Fruit fly (Drosophila melanogaster) whole organism: ENCODE results near the gene tap.

ENCODE experiments used
- CG8478 ChIP-seq: fragments of >200 bp; optimal IDR thresholded peaks from 2 replicates; lab custom pipeline; 2018; ENCODE audit warnings: inconsistent platforms
- Dll ChIP-seq: fragments of >200 bp; optimal IDR thresholded peaks from 2 replicates; lab custom pipeline; 2017
- EcR ChIP-seq, 2 experiments: fragments of >200 bp; optimal IDR thresholded peaks; 2 replicates each; lab custom pipeline; 2017; ENCODE audit warnings: missing biosample characterization in 2 of 2, missing genetic modification characterization in 2 of 2, missing genetic modification reagents in 2 of 2
- pan ChIP-seq: fragments of >200 bp; optimal IDR thresholded peaks from 2 replicates; lab custom pipeline; 2017
- psq ChIP-seq: fragments of >200 bp; optimal IDR thresholded peaks from 2 replicates; lab custom pipeline; 2017
- usp ChIP-seq: fragments of >200 bp; optimal IDR thresholded peaks from 2 replicates; lab custom pipeline; 2017; ENCODE audit warnings: missing biosample characterization, missing genetic modification characterization, mixed read lengths

The tap gene

DNA sequence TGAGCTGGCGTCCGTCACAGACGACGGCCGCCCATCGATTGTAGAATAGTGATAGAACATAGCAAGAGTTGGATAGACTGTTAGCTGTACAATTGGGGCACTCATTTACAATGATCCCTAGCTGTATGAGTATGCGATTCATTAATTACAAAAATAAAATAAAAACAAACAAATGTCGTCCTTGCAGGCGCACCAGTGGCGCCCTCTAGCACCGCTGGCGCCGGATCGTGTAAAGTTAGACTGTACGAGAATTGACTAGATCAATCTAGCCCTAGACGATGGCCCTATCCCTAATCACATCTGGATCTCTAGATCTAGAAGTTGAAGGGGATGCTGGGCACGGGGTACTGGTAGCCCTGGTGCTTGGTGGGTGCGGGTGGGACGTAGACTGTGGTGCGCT, 24.2 kb downstream of the tap start:
- TF ChIP-seq psq (no peak), CG8478 (lab: Kevin White, UChicago) (no peak), usp (no peak), Dll (lab: Kevin White, UChicago) (no peak), EcR (GFP tag; optimal IDR thresholded peaks at IDR 0.05; lab: Kevin White, UChicago) (no peak), pan (lab: Kevin White, UChicago) (no peak)

DNA sequence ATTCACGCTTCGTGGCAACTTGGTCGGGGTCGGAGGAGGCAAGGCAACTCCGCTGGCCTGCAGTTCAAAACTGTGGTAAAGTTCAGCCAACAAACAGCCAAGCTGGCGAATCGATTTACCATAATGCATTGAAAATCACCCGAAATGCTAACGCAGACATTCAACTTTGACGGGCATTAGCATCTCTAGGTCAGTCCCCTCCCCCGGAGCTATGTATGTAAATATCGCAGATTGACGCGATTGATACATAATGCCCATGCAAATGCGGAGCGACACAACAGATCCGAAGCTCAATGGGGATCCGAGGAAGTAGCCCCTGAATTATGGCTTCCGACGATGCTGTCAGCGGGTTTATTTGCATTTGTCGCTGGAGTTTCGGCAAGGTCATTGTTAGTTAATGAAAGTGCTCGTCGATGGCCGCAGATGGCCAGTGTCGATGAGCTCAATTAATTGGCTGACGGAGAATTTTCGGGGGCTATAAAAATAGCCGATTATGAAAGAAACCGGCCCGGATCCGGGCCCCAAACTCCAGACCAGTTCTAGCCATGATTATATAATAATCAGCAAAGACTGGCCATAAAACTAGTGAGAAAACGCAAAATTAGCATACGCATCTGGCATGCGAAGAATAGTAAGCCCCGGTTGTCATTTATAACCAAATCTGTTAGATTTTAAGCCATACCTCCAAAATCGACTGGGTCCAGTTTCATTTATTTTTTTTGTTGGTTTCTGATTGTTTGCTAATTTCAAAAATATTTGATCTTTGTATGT, 27.3 kb downstream of the tap start:
- no peak for TF ChIP-seq psq
- no peak for TF ChIP-seq pan (lab: Kevin White, UChicago)
- TF ChIP-seq Dll (lab: Kevin White, UChicago) = no peak
- no peak for TF ChIP-seq EcR (GFP tag; optimal IDR thresholded peaks at IDR 0.05; lab: Kevin White, UChicago)
- TF ChIP-seq usp = no peak
- TF ChIP-seq CG8478 (lab: Kevin White, UChicago) = no peak

DNA sequence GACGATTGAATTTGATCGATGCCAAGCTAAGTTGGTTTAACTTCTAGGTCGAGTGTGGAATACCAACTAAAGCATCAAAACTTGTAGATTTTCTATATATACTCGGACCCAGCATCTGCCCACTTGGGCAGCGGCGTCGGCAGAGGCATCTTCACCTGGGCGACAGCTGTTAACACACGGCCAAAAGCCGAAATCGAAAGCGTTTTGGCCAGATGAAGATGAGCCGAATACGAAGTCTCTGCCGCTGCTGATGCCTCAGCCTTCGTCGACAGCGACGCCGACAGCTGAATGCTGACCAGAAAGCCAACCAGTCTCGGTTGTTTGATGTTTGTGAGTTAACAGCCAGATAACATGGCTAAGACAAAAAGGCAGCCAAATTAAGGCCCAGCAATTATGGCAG, 29.4 kb downstream of the tap start, which contains the start of gene CG13731:
TSS of gene CG13731 (minus strand) at position 62 of the 400 bp plus-strand sequence.
- TF ChIP-seq psq (no peak), pan (lab: Kevin White, UChicago) (no peak), Dll (lab: Kevin White, UChicago) (no peak), usp (no peak), CG8478 (lab: Kevin White, UChicago) (no peak), EcR (GFP tag; optimal IDR thresholded peaks at IDR 0.05; lab: Kevin White, UChicago) (no peak)

- TF ChIP-seq EcR (GFP tag; optimal IDR thresholded peaks at IDR 0.05; lab: Kevin White, UChicago) (no peak), Dll (lab: Kevin White, UChicago) (no peak), usp (no peak), CG8478 (lab: Kevin White, UChicago) (no peak), psq (no peak), pan (lab: Kevin White, UChicago) (no peak)
Observed at dm6 chr3L:17391132-17391531, 31.6 kb downstream of the tap start.

dm6 chr3L:17392412-17392811, 32.9 kb downstream of the tap start:
- no peak for TF ChIP-seq pan (lab: Kevin White, UChicago)
- TF ChIP-seq usp = no peak
- no peak for TF ChIP-seq Dll (lab: Kevin White, UChicago)
- TF ChIP-seq psq = no peak
- no peak for TF ChIP-seq CG8478 (lab: Kevin White, UChicago)
- TF ChIP-seq EcR (GFP tag; optimal IDR thresholded peaks at IDR 0.05; lab: Kevin White, UChicago) = no peak

dm6 chr3L:17393098-17393497, 33.6 kb downstream of the tap start:
- no peak for TF ChIP-seq CG8478 (lab: Kevin White, UChicago)
- TF ChIP-seq pan (lab: Kevin White, UChicago) = no peak
- TF ChIP-seq Dll (lab: Kevin White, UChicago) = no peak
- TF ChIP-seq usp = no peak
- no peak for TF ChIP-seq EcR (GFP tag; optimal IDR thresholded peaks at IDR 0.05; lab: Kevin White, UChicago)
- TF ChIP-seq psq = no peak

DNA sequence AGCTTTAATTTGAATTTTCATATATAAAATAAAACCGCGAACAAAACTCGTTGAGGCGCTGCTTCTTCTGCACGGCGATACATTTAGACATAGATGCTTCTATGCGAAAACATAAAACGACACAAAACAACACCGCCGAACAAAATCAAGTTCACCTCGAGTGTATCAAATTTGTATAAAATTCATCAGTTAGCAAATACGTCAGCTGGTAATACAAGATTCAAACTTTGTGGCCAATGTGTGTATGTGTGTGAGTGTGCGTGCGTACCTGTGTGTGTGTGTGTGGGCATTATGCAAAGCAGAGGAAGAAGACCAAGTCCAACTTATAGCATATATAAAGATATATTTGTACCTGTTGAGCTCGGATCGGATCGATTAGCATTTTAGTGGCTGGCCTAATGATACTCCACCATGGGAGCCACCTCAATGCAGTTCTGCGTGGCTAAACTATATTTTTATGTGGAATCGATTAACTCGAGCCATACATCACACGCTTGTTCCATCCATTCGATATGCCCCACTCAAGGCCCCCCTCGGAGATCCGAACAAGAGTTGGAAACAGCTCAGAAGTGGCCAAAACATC, 35.0 kb downstream of the tap start:
- TF ChIP-seq usp (no peak), psq (no peak), EcR (GFP tag; optimal IDR thresholded peaks at IDR 0.05; lab: Kevin White, UChicago) (no peak), Dll (lab: Kevin White, UChicago) (no peak), CG8478 (lab: Kevin White, UChicago) (no peak), pan (lab: Kevin White, UChicago) (no peak)

DNA sequence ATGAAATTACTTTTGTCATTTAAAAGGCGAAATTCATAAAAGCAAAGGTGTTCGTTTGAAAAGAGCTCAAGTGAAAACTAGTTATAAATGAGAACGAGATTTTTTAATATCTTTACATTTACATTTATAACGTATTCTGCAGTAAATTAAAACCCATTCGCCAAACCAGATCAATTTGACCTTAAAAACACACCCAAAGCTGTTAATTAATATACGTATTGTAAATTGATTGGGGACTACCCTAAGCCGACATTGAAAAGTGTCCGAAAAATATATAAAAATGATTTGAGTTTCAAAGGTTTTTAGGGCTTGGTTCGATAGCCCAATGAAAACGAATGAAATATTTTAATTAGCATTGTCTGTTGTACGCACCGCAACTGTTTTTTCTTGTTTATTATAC, 39.5 kb downstream of the tap start:
- TF ChIP-seq psq = no peak
- no peak for TF ChIP-seq pan (lab: Kevin White, UChicago)
- no peak for TF ChIP-seq EcR (GFP tag; optimal IDR thresholded peaks at IDR 0.05; lab: Kevin White, UChicago)

dm6 chr3L:17400911-17401310, 41.4 kb downstream of the tap start:
- TF ChIP-seq Dll (lab: Kevin White, UChicago) (no peak), pan (lab: Kevin White, UChicago) (no peak)

DNA sequence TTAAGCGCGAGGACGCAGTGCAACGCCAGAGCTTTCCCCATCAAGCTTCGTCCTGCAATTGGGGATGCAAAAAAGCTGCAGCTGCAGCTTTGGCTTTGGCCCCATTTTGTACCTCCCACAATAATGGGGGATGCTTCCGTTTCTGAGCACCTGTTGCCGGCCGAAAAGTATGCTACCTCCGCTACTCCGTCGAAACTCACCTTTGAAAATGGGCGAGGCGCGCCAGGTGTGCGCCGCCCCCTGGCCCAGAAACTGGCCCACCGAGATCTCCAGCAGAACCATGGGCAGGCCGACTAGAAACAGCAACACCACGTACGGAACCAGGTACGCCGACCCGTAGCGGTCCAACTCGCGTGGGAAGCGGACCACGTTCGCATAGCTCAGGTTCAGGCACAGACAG, 41.9 kb downstream of the tap start:
- no peak for TF ChIP-seq Dll (lab: Kevin White, UChicago)
- no peak for TF ChIP-seq psq
- TF ChIP-seq pan (lab: Kevin White, UChicago) = no peak
- TF ChIP-seq CG8478 (lab: Kevin White, UChicago) = no peak
- no peak for TF ChIP-seq usp
- TF ChIP-seq EcR (GFP tag; optimal IDR thresholded peaks at IDR 0.05; lab: Kevin White, UChicago) = no peak

DNA sequence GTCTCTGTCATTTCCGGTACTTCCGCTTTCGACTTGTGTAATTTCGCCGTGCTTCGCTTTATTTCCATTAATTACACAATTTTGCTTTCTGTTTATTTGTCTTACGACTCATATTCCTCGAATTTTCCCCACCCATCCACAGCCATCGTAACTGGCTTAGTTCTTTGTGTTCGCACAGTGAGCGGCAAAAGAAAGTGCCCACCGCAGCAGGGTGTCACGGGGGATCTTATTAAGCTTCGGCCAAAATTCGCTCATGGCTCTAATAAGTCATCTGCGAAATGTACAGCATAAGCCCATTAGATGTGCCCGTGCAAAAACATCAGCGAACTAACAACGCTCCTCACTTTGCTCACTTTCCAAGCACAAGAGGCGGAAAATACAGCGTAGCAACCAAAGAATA, 42.9 kb downstream of the tap start:
- TF ChIP-seq EcR (GFP tag; optimal IDR thresholded peaks at IDR 0.05; lab: Kevin White, UChicago) (no peak), pan (lab: Kevin White, UChicago) (no peak), usp (no peak), psq (no peak), CG8478 (lab: Kevin White, UChicago) (no peak), Dll (lab: Kevin White, UChicago) (no peak)

DNA sequence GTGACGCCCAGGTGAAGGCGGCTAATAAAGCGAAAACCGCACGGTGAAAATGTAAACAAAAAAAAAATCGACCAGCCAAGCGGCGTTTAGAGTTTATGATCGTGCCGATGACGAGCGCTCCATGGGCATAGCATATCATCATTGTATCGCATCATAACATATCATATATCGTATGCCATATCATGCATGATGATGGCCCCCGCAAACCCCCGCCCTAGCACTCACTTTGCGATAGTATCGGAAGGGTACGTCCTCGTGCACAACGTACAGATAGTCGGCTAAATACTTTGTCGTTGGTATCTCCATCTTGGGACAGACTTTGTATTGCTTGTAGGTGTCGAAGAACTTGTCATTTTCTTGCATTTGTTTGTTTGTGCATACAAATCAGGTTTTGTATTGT, 43.8 kb downstream of the tap start:
- TF ChIP-seq pan (lab: Kevin White, UChicago) (no peak), EcR (GFP tag; optimal IDR thresholded peaks at IDR 0.05; lab: Kevin White, UChicago) (no peak), CG8478 (lab: Kevin White, UChicago) (no peak), usp (no peak), Dll (lab: Kevin White, UChicago) (no peak), psq (no peak)
